Fruit fly (Drosophila melanogaster) whole organism, prepupa: Measurements from ENCODE around the gene Nopp140.

Source experiments
- Blimp-1 ChIP-seq: fragments of 200-800 bp; sonication (Bioruptor generic); optimal IDR thresholded peaks from 3 replicates; lab custom pipeline; 2017; ENCODE audit warnings: missing biosample characterization, missing genetic modification characterization, mild to moderate bottlenecking, moderate library complexity, missing genetic modification reagents
- CG10631 ChIP-seq: fragments of 200-800 bp; sonication (Bioruptor generic); optimal IDR thresholded peaks from 2 replicates; lab custom pipeline; 2016; ENCODE audit warnings: missing biosample characterization, missing genetic modification characterization
- CG11294 ChIP-seq: fragments of 200-800 bp; sonication (Bioruptor generic); IDR thresholded peaks from 2 replicates; pipeline ENCODE4 v1.3.6; 2022; ENCODE audit warnings: missing biosample characterization, missing genetic modification characterization
- CG11902 ChIP-seq: fragments of 200-800 bp; sonication (Bioruptor generic); optimal IDR thresholded peaks from 3 replicates; lab custom pipeline; 2016; ENCODE audit warnings: missing biosample characterization, missing genetic modification characterization
- CG15336 ChIP-seq: fragments of 200-800 bp; sonication (Bioruptor generic); IDR thresholded peaks from 2 replicates; pipeline ENCODE4 v1.3.6; 2022; ENCODE audit warnings: missing biosample characterization, missing genetic modification characterization
- CG1621 ChIP-seq: fragments of 200-800 bp; sonication (Bioruptor generic); optimal IDR thresholded peaks from 3 replicates; lab custom pipeline; 2018; ENCODE audit warnings: missing biosample characterization, mild to moderate bottlenecking, missing genetic modification characterization
- CG16779 ChIP-seq: fragments of 200-800 bp; sonication (Bioruptor generic); optimal IDR thresholded peaks from 3 replicates; lab custom pipeline; 2017; ENCODE audit warnings: missing biosample characterization, mild to moderate bottlenecking, missing genetic modification characterization
- CG3032 ChIP-seq: fragments of 200-800 bp; optimal IDR thresholded peaks from 2 replicates; lab custom pipeline; 2019; ENCODE audit warnings: missing biosample characterization, mild to moderate bottlenecking, missing genetic modification characterization, moderate library complexity
- CG31627 ChIP-seq: fragments of 200-800 bp; sonication (Bioruptor generic); optimal IDR thresholded peaks from 3 replicates; lab custom pipeline; 2016; ENCODE audit warnings: missing biosample characterization, missing genetic modification characterization
- CG32006 ChIP-seq: fragments of 200-800 bp; sonication (Bioruptor generic); optimal IDR thresholded peaks from 3 replicates; lab custom pipeline; 2017; ENCODE audit warnings: missing biosample characterization, mild to moderate bottlenecking, missing genetic modification characterization
- CG34406 ChIP-seq: fragments of 200-800 bp; sonication (Bioruptor generic); optimal IDR thresholded peaks from 3 replicates; lab custom pipeline; 2016; ENCODE audit warnings: missing biosample characterization, missing genetic modification characterization
- CG4318 ChIP-seq: fragments of 200-800 bp; sonication (Bioruptor generic); optimal IDR thresholded peaks from 3 replicates; lab custom pipeline; 2017; ENCODE audit warnings: missing biosample characterization, mild to moderate bottlenecking, missing genetic modification characterization
- CG6163 ChIP-seq: fragments of 200-800 bp; sonication (Bioruptor generic); IDR thresholded peaks from 3 replicates; pipeline ENCODE4 v1.3.6; 2022; ENCODE audit warnings: missing biosample characterization, missing genetic modification characterization
- CG6276 ChIP-seq: fragments of 200-800 bp; sonication (Bioruptor generic); optimal IDR thresholded peaks from 2 replicates; lab custom pipeline; 2017; ENCODE audit warnings: missing biosample characterization, mild to moderate bottlenecking, missing genetic modification characterization
- CG6792 ChIP-seq: fragments of 200-800 bp; sonication (Bioruptor generic); optimal IDR thresholded peaks from 3 replicates; lab custom pipeline; 2016; ENCODE audit warnings: missing biosample characterization, missing genetic modification characterization
- CG6808 ChIP-seq: fragments of 200-800 bp; sonication (Bioruptor generic); optimal IDR thresholded peaks from 3 replicates; lab custom pipeline; 2017; ENCODE audit warnings: missing biosample characterization, missing genetic modification characterization, mild to moderate bottlenecking, moderate library complexity, missing genetic modification reagents
- CG7368 ChIP-seq: fragments of 200-800 bp; sonication (Bioruptor generic); optimal IDR thresholded peaks from 3 replicates; lab custom pipeline; 2016; ENCODE audit warnings: missing biosample characterization, missing genetic modification characterization
- CG8119 ChIP-seq: fragments of 200-800 bp; sonication (Bioruptor generic); IDR thresholded peaks from 3 replicates; pipeline ENCODE4 v1.3.6; 2022; ENCODE audit warnings: missing biosample characterization, missing genetic modification characterization
- CG8632 ChIP-seq: fragments of 200-800 bp; sonication (Bioruptor generic); optimal IDR thresholded peaks from 3 replicates; lab custom pipeline; 2016; ENCODE audit warnings: missing biosample characterization, missing genetic modification characterization
- CG9139 ChIP-seq: fragments of 200-800 bp; sonication (Bioruptor generic); optimal IDR thresholded peaks from 3 replicates; lab custom pipeline; 2017; ENCODE audit warnings: missing biosample characterization, mild to moderate bottlenecking, missing genetic modification characterization
- Eip75B ChIP-seq: fragments of 200-800 bp; sonication (Bioruptor generic); optimal IDR thresholded peaks from 3 replicates; lab custom pipeline; 2016; ENCODE audit warnings: missing biosample characterization, missing genetic modification characterization
- Eip78C ChIP-seq: fragments of 200-800 bp; sonication (Bioruptor generic); peaks from one replicate; lab custom pipeline; 2016; ENCODE audit warnings: missing biosample characterization, missing genetic modification characterization
- Eip93F ChIP-seq: fragments of 200-800 bp; sonication (Bioruptor generic); optimal IDR thresholded peaks from 2 replicates; lab custom pipeline; 2016; ENCODE audit warnings: missing biosample characterization, mild to moderate bottlenecking, missing genetic modification characterization
- Ets21C ChIP-seq: fragments of 200-800 bp; sonication (Bioruptor generic); optimal IDR thresholded peaks from 3 replicates; lab custom pipeline; 2016; ENCODE audit warnings: missing biosample characterization, missing genetic modification characterization
- Gug ChIP-seq: fragments of 200-800 bp; sonication (Bioruptor generic); IDR thresholded peaks from 2 replicates; pipeline ENCODE4 v1.3.6; 2022; ENCODE audit warnings: missing biosample characterization, missing genetic modification characterization
- Hr39 ChIP-seq: fragments of 200-800 bp; sonication (Bioruptor generic); optimal IDR thresholded peaks from 2 replicates; lab custom pipeline; 2016; ENCODE audit warnings: missing biosample characterization, missing genetic modification characterization
- Hr4 ChIP-seq: fragments of 200-800 bp; sonication (Bioruptor generic); optimal IDR thresholded peaks from 3 replicates; lab custom pipeline; 2016; ENCODE audit warnings: missing biosample characterization, missing genetic modification characterization
- Met ChIP-seq: fragments of 200-800 bp; sonication (Bioruptor generic); optimal IDR thresholded peaks from 3 replicates; lab custom pipeline; 2016; ENCODE audit warnings: missing biosample characterization, missing genetic modification characterization
- OdsH ChIP-seq: fragments of 200-800 bp; sonication (Bioruptor generic); optimal IDR thresholded peaks from 3 replicates; lab custom pipeline; 2016; ENCODE audit warnings: missing biosample characterization, missing genetic modification characterization
- Smox ChIP-seq: fragments of 200-800 bp; sonication (Bioruptor generic); optimal IDR thresholded peaks from 3 replicates; lab custom pipeline; 2016; ENCODE audit warnings: missing biosample characterization, missing genetic modification characterization
- Sox102F ChIP-seq: fragments of 200-800 bp; sonication (Bioruptor generic); optimal IDR thresholded peaks from 2 replicates; lab custom pipeline; 2016; ENCODE audit warnings: missing biosample characterization, mild to moderate bottlenecking, missing genetic modification characterization
- Sox14 ChIP-seq: fragments of 200-800 bp; sonication (Bioruptor generic); optimal IDR thresholded peaks from 3 replicates; lab custom pipeline; 2016; ENCODE audit warnings: missing biosample characterization, missing genetic modification characterization
- Sox15 ChIP-seq: fragments of 200-800 bp; sonication (Bioruptor generic); optimal IDR thresholded peaks from 3 replicates; lab custom pipeline; 2016; ENCODE audit warnings: missing biosample characterization, missing genetic modification characterization
- acj6 ChIP-seq: fragments of 200-800 bp; sonication (Bioruptor generic); optimal IDR thresholded peaks from 3 replicates; lab custom pipeline; 2016; ENCODE audit warnings: missing biosample characterization, missing genetic modification characterization
- cyc ChIP-seq: fragments of 200-800 bp; sonication (Bioruptor generic); optimal IDR thresholded peaks from 3 replicates; lab custom pipeline; 2016; ENCODE audit warnings: missing biosample characterization, missing genetic modification characterization
- dac ChIP-seq: fragments of 200-800 bp; sonication (Bioruptor generic); optimal IDR thresholded peaks from 2 replicates; lab custom pipeline; 2017; ENCODE audit warnings: missing biosample characterization, mild to moderate bottlenecking, missing genetic modification characterization
- dsx ChIP-seq: fragments of 200-800 bp; optimal IDR thresholded peaks from 3 replicates; lab custom pipeline; 2019; ENCODE audit warnings: missing biosample characterization, mild to moderate bottlenecking, missing genetic modification characterization, moderate library complexity; ENCODE audit not compliant: poor library complexity, severe bottlenecking
- eg ChIP-seq: fragments of 200-800 bp; sonication (Bioruptor generic); IDR thresholded peaks from 3 replicates; pipeline ENCODE4 v1.3.6; 2022; ENCODE audit warnings: missing biosample characterization, missing genetic modification characterization
- esn ChIP-seq: fragments of 200-800 bp; sonication (Bioruptor generic); optimal IDR thresholded peaks from 2 replicates; lab custom pipeline; 2016; ENCODE audit warnings: missing biosample characterization, mild to moderate bottlenecking, missing genetic modification characterization, moderate library complexity
- fkh ChIP-seq: fragments of 200-800 bp; sonication (Bioruptor generic); optimal IDR thresholded peaks from 3 replicates; lab custom pipeline; 2017; ENCODE audit warnings: missing biosample characterization, mild to moderate bottlenecking, missing genetic modification characterization, moderate library complexity
- lz ChIP-seq: fragments of 200-800 bp; sonication (Bioruptor generic); optimal IDR thresholded peaks from 3 replicates; lab custom pipeline; 2016; ENCODE audit warnings: missing biosample characterization, missing genetic modification characterization
- net ChIP-seq: fragments of 200-800 bp; sonication (Bioruptor generic); optimal IDR thresholded peaks from 3 replicates; lab custom pipeline; 2016; ENCODE audit warnings: missing biosample characterization, missing genetic modification characterization
- pdm3 ChIP-seq: fragments of 200-800 bp; sonication (Bioruptor generic); optimal IDR thresholded peaks from 3 replicates; lab custom pipeline; 2016; ENCODE audit warnings: missing biosample characterization, missing genetic modification characterization
- salr ChIP-seq, 2 experiments: fragments of 200-800 bp; sonication (Bioruptor generic); optimal IDR thresholded peaks; 3 replicates each; lab custom pipeline; 2016 to 2018; ENCODE audit warnings: missing biosample characterization in 2 of 2, missing genetic modification characterization in 2 of 2, mild to moderate bottlenecking in 1 of 2
- spab ChIP-seq: fragments of 200-800 bp; sonication (Bioruptor generic); optimal IDR thresholded peaks from 2 replicates; lab custom pipeline; 2017; ENCODE audit warnings: missing biosample characterization, mild to moderate bottlenecking, missing genetic modification characterization, missing genetic modification reagents
- ss ChIP-seq, 2 experiments: fragments of 200-800 bp; sonication (Bioruptor generic); optimal IDR thresholded peaks; 2 replicates in 1 of 2; 3 replicates in 1 of 2; lab custom pipeline; 2017 to 2018; ENCODE audit warnings: mild to moderate bottlenecking in 2 of 2, missing biosample characterization in 2 of 2, missing genetic modification characterization in 2 of 2, moderate library complexity in 1 of 2
- topi ChIP-seq: fragments of 200-800 bp; sonication (Bioruptor generic); optimal IDR thresholded peaks from 3 replicates; lab custom pipeline; 2016; ENCODE audit warnings: missing biosample characterization, missing genetic modification characterization
- vri ChIP-seq: fragments of 200-800 bp; sonication (Bioruptor generic); optimal IDR thresholded peaks from 3 replicates; lab custom pipeline; 2016; ENCODE audit warnings: missing biosample characterization, mild to moderate bottlenecking, missing genetic modification characterization

Gene Nopp140

DNA sequence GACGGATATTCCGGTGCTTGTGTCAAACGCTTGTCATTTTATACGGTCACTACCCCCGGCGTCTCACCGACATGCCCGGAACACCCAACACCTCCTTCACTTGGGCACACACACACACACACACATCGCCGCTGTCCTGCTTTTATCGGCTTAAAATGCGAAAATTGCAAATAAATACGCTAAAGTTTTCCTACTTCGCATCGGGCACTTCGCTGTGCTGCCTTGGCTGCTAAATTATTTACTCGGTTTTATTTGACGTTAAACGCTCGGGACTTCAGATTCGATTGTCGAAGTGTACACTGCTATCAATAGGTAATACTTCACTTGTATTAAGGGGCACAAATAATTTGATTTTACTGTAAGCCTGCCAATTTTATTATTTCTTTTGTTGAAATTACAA lies 39.2 kb downstream of the Nopp140 start:
- no peak for TF ChIP-seq Eip93F (GFP tag; lab: Kevin White, UChicago)
- no peak for TF ChIP-seq CG31627
- TF ChIP-seq CG6276, result no peak

dm6 chr3L:21878285-21878684 lies 45.7 kb downstream of the Nopp140 start:
- TF ChIP-seq CG8632 (GFP tag; lab: Kevin White, UChicago) (no peak), Eip75B (GFP tag; lab: Kevin White, UChicago) (no peak), Sox14 (GFP tag; lab: Kevin White, UChicago) (no peak), vri (no peak), CG15336 (GFP tag; lab: Robert Waterston, UW) (no peak), CG8119 (GFP tag; lab: Robert Waterston, UW) (no peak), spab (GFP tag; lab: Kevin White, UChicago) (no peak), Met (GFP tag; lab: Kevin White, UChicago) (no peak), pdm3 (GFP tag; lab: Kevin White, UChicago) (no peak), eg (no peak), Eip78C (GFP tag; lab: Kevin White, UChicago) (no peak), Blimp-1 (GFP tag; lab: Kevin White, UChicago) (no peak), CG11902 (GFP tag; lab: Kevin White, UChicago) (no peak), CG31627 (no peak), cyc (GFP tag; lab: Kevin White, UChicago) (no peak)
- TF ChIP-seq, all 60 proteins: peak for 0

- TF ChIP-seq lz, result no peak
- no peak for TF ChIP-seq Ets21C (GFP tag; lab: Kevin White, UChicago)
- peak; percentile 71 for TF ChIP-seq dsx
- peak; percentile 53 for TF ChIP-seq fkh (GFP tag; lab: Kevin White, UChicago)
- no peak for TF ChIP-seq dac (GFP tag; lab: Kevin White, UChicago)
- no peak for TF ChIP-seq Sox15 (GFP tag; lab: Kevin White, UChicago)
- no peak for TF ChIP-seq CG32006
- TF ChIP-seq CG6808 (GFP tag; lab: Kevin White, UChicago), result peak; percentile 28
- TF ChIP-seq OdsH (GFP tag; lab: Kevin White, UChicago), result no peak
- TF ChIP-seq spab (GFP tag; lab: Kevin White, UChicago), result peak; percentile 25
- TF ChIP-seq CG15336 (GFP tag; lab: Robert Waterston, UW), result peak; percentile 61; the same call in 1 of the 2 replicates
- TF ChIP-seq CG11294 (GFP tag; lab: Robert Waterston, UW), result no peak; the same call in 1 of the 2 replicates
- peak; percentile 50 for TF ChIP-seq Sox102F
- TF ChIP-seq Smox (GFP tag; lab: Kevin White, UChicago), result peak; percentile 29
- peak; percentile 24 for TF ChIP-seq CG7368 (GFP tag; lab: Kevin White, UChicago)
- peak; percentile 18 for TF ChIP-seq CG3032 (tag; lab: Kevin White, UChicago)
- no peak for TF ChIP-seq CG34406 (GFP tag; lab: Kevin White, UChicago)
- TF ChIP-seq salr (GFP tag; optimal IDR thresholded peaks at IDR 0.05; lab: Kevin White, UChicago), result no peak
- TF ChIP-seq Hr39, result no peak
- peak; percentile 71 for TF ChIP-seq Sox14 (GFP tag; lab: Kevin White, UChicago)
- peak; percentile 55 for TF ChIP-seq topi (GFP tag; lab: Kevin White, UChicago)
- peak; percentile 38; the same call in 2 of the 3 replicates for TF ChIP-seq CG8119 (GFP tag; lab: Robert Waterston, UW)
- TF ChIP-seq CG1621, result peak; percentile 53
- peak; percentile 73 to 74 for TF ChIP-seq ss (GFP tag; optimal IDR thresholded peaks at IDR 0.05; lab: Kevin White, UChicago)
- TF ChIP-seq CG9139 (GFP tag; lab: Kevin White, UChicago), result peak; percentile 61
- no peak for TF ChIP-seq acj6 (GFP tag; lab: Kevin White, UChicago)
- TF ChIP-seq CG6276, result peak; percentile 45
- peak; percentile 68 for TF ChIP-seq net
- no peak for TF ChIP-seq Gug (GFP tag; lab: Robert Waterston, UW)
- no peak for TF ChIP-seq CG6792
- peak; percentile 40 for TF ChIP-seq Eip75B (GFP tag; lab: Kevin White, UChicago)
- no peak for TF ChIP-seq CG10631 (GFP tag; lab: Kevin White, UChicago)
- peak; percentile 78 for TF ChIP-seq CG6163 (GFP tag; lab: Robert Waterston, UW)
- TF ChIP-seq CG16779, result peak; percentile 64
- peak; percentile 57 for TF ChIP-seq esn (GFP tag; lab: Kevin White, UChicago)
- peak; percentile 1 for TF ChIP-seq Hr4 (GFP tag; lab: Kevin White, UChicago)
- no peak for TF ChIP-seq Blimp-1 (GFP tag; lab: Kevin White, UChicago)
- TF ChIP-seq CG4318 (GFP tag; lab: Kevin White, UChicago), result no peak
Observed at dm6 chr3L:21879344-21879743, 46.8 kb downstream of the Nopp140 start.
